Fruit fly (Drosophila melanogaster): ENCODE data around the gene CanA-14F.

DNA sequence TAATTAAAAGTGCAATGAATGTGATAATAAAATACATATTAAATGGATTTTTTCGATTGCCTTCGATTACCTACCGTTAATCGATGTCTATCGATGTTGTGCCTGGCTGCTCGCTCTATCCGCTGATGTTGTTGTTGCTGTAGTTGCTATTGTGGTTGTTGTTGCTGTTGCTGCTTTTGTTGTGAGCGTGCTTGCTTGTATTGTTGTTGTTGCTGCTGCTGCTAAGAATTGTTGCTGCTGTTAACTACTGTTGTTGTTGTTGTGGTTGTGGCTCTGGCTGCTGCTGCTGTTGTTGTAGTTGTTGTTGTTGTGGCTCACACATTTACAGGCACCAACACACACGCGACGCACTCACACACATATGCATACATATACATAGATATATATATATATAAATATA, 59.8 kb downstream of the CanA-14F start:
- no peak for TF ChIP-seq Crg-1 (GFP tag; optimal IDR thresholded peaks at IDR 0.05)
- TF ChIP-seq CG11617 (GFP tag; optimal IDR thresholded peaks at IDR 0.05), result no peak
- TF ChIP-seq toe (GFP tag; optimal IDR thresholded peaks at IDR 0.05), result no peak
- TF ChIP-seq kay (GFP tag; ENCODE audit: borderline replicate concordance), result no peak
- no peak for TF ChIP-seq CG14711 (tag; optimal IDR thresholded peaks at IDR 0.05)
- no peak for TF ChIP-seq bab1 (GFP tag; optimal IDR thresholded peaks at IDR 0.05)
- no peak for TF ChIP-seq CG12768 (GFP tag; optimal IDR thresholded peaks at IDR 0.05)
- no peak for TF ChIP-seq pad (GFP tag; optimal IDR thresholded peaks at IDR 0.05)
- no peak for TF ChIP-seq CG33017 (tag; optimal IDR thresholded peaks at IDR 0.05)
- TF ChIP-seq CG7101 (tag; optimal IDR thresholded peaks at IDR 0.05), result no peak
- no peak for TF ChIP-seq tj (GFP tag; optimal IDR thresholded peaks at IDR 0.05)
- no peak for TF ChIP-seq cic (GFP tag; optimal IDR thresholded peaks at IDR 0.05)
- TF ChIP-seq Clk (GFP tag; optimal IDR thresholded peaks at IDR 0.05), result no peak
